Fruit fly (Drosophila melanogaster) whole organism, adult: ENCODE data around the gene CG33333.

Experiments used
- CG11617 ChIP-seq: fragments of 200-800 bp; sonication (Bioruptor generic); optimal IDR thresholded peaks from 2 replicates; lab custom pipeline; 2017; ENCODE audit warnings: mild to moderate bottlenecking, missing biosample characterization, missing genetic modification reagents, missing genetic modification characterization
- CG12768 ChIP-seq: fragments of 200-800 bp; sonication (Bioruptor generic); optimal IDR thresholded peaks from 2 replicates; lab custom pipeline; 2017; ENCODE audit warnings: missing biosample characterization, missing genetic modification characterization, mild to moderate bottlenecking, moderate library complexity, missing genetic modification reagents
- CG14711 ChIP-seq: fragments of 200-800 bp; sonication (Bioruptor generic); optimal IDR thresholded peaks from 2 replicates; lab custom pipeline; 2018; ENCODE audit warnings: missing biosample characterization, mild to moderate bottlenecking, missing genetic modification characterization, moderate library complexity
- CG1620 ChIP-seq: fragments of 200-800 bp; sonication (Bioruptor generic); optimal IDR thresholded peaks from 2 replicates; lab custom pipeline; 2016; ENCODE audit warnings: missing biosample characterization, missing genetic modification characterization
- CG33017 ChIP-seq: fragments of 200-800 bp; sonication (Bioruptor generic); optimal IDR thresholded peaks from 2 replicates; lab custom pipeline; 2018; ENCODE audit warnings: missing biosample characterization, mild to moderate bottlenecking, missing genetic modification characterization, moderate library complexity
- CG5204 ChIP-seq: fragments of 200-800 bp; sonication (Bioruptor generic); optimal IDR thresholded peaks from 2 replicates; lab custom pipeline; 2016; ENCODE audit warnings: missing biosample characterization, missing genetic modification characterization
- CG7045 ChIP-seq: fragments of 200-800 bp; sonication (Bioruptor generic); optimal IDR thresholded peaks from 2 replicates; lab custom pipeline; 2017; ENCODE audit warnings: missing biosample characterization, mild to moderate bottlenecking, missing genetic modification characterization
- CG7101 ChIP-seq: fragments of 200-800 bp; sonication (Bioruptor generic); optimal IDR thresholded peaks from 2 replicates; lab custom pipeline; 2018; ENCODE audit warnings: missing biosample characterization, mild to moderate bottlenecking, missing genetic modification characterization, moderate library complexity
- Clk ChIP-seq: fragments of 200-800 bp; sonication (Bioruptor generic); optimal IDR thresholded peaks from 2 replicates; lab custom pipeline; 2017; ENCODE audit warnings: missing biosample characterization, missing genetic modification characterization
- Crg-1 ChIP-seq: fragments of 200-800 bp; sonication (Bioruptor generic); optimal IDR thresholded peaks from 2 replicates; lab custom pipeline; 2016; ENCODE audit warnings: missing biosample characterization, missing genetic modification characterization
- Hr96 ChIP-seq: fragments of 200-800 bp; sonication (Bioruptor generic); optimal IDR thresholded peaks from 2 replicates; lab custom pipeline; 2016; ENCODE audit warnings: missing biosample characterization, missing genetic modification characterization
- Mnt ChIP-seq: fragments of 200-800 bp; sonication (Bioruptor generic); optimal IDR thresholded peaks from 2 replicates; lab custom pipeline; 2016; ENCODE audit warnings: missing biosample characterization, mild to moderate bottlenecking, missing genetic modification characterization
- bab1 ChIP-seq: fragments of 200-800 bp; sonication (Bioruptor generic); optimal IDR thresholded peaks from 3 replicates; lab custom pipeline; 2019; ENCODE audit warnings: missing biosample characterization, mild to moderate bottlenecking, missing genetic modification characterization, moderate library complexity
- cic ChIP-seq: fragments of 200-800 bp; sonication (Bioruptor generic); optimal IDR thresholded peaks from 2 replicates; lab custom pipeline; 2017; ENCODE audit warnings: missing biosample characterization, mild to moderate bottlenecking, missing genetic modification characterization, moderate library complexity
- cnc ChIP-seq, 2 experiments: fragments of >200 bp; optimal IDR thresholded peaks; 2 replicates each; lab custom pipeline; 2017
- kay ChIP-seq: fragments of 200-800 bp; sonication (Bioruptor generic); peaks from one replicate; lab custom pipeline; 2016; ENCODE audit warnings: missing biosample characterization, missing genetic modification characterization, borderline replicate concordance
- ovo ChIP-seq: fragments of 200-800 bp; sonication (Bioruptor generic); optimal IDR thresholded peaks from 2 replicates; lab custom pipeline; 2016; ENCODE audit warnings: missing biosample characterization, missing genetic modification characterization
- pad ChIP-seq: fragments of 200-800 bp; sonication (Bioruptor generic); optimal IDR thresholded peaks from 3 replicates; lab custom pipeline; 2017; ENCODE audit warnings: missing biosample characterization, missing genetic modification characterization, mild to moderate bottlenecking, moderate library complexity, missing genetic modification reagents
- tj ChIP-seq: fragments of 200-800 bp; sonication (Bioruptor generic); optimal IDR thresholded peaks from 3 replicates; lab custom pipeline; 2017; ENCODE audit warnings: missing biosample characterization, mild to moderate bottlenecking, missing genetic modification characterization, moderate library complexity
- toe ChIP-seq: fragments of 200-800 bp; sonication (Bioruptor generic); optimal IDR thresholded peaks from 2 replicates; lab custom pipeline; 2016; ENCODE audit warnings: missing biosample characterization, missing genetic modification characterization

CG33333 gene

DNA sequence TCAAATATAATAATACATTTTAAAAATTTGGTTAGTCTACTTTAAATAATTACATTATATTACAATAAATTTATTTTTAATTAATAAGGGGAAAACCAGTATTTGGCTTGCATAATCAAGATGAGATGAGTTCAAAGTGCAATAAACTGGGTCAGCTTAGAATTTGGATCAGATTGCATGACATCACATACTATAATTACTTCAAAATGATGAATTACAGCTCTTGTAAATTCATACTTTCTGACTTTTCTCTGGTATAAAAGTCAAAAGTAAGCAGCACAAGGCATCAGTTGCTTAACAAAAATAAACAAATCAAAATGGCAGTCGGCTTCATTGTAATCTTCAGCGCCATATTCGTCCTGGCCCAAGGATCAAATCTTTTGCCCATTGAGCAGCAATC, at the start of gene CG33333:
Gene CG33333 (plus strand): TSS at position 301 of the 400 bp plus-strand sequence.
- no peak for TF ChIP-seq CG7101 (tag; lab: Kevin White, UChicago)
- TF ChIP-seq Mnt: no peak
- TF ChIP-seq pad (GFP tag; lab: Kevin White, UChicago): no peak
- TF ChIP-seq CG5204 (GFP tag; lab: Kevin White, UChicago): no peak
- TF ChIP-seq tj (GFP tag; lab: Kevin White, UChicago): no peak
- TF ChIP-seq toe (GFP tag; lab: Kevin White, UChicago): no peak
- TF ChIP-seq CG7045 (GFP tag; lab: Kevin White, UChicago): no peak
- TF ChIP-seq cic (GFP tag; lab: Kevin White, UChicago): no peak
- no peak for TF ChIP-seq Hr96 (GFP tag; lab: Kevin White, UChicago)
- TF ChIP-seq bab1 (GFP tag; lab: Kevin White, UChicago): no peak
- TF ChIP-seq Crg-1: no peak
- TF ChIP-seq Clk: no peak
- no peak for TF ChIP-seq CG1620
- no peak for TF ChIP-seq CG11617 (GFP tag; lab: Kevin White, UChicago)

DNA sequence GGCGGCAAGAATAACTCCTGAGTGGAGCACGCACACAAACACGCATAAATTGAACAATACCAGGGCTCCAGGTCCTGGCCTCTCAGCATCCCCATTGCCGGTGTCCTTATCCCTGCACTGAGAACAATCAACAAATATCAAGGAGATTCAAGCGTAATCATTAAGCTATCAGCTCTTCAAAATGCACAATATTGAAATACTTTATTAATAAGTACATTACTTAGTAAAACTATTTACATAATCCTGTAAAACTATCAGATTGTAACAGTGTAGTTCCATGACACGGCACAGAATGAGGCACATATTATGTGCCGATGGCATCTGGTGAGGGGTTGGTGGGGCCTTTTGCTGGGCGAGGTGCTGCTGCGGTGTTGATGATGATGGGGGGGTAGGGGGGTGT, 46.2 kb upstream of the CG33333 start:
- TF ChIP-seq CG1620: no peak
- TF ChIP-seq CG7045 (GFP tag; lab: Kevin White, UChicago): no peak
- TF ChIP-seq bab1 (GFP tag; lab: Kevin White, UChicago): no peak
- no peak for TF ChIP-seq cnc (optimal IDR thresholded peaks at IDR 0.05; lab: Kevin White, UChicago)
- TF ChIP-seq pad (GFP tag; lab: Kevin White, UChicago): no peak
- TF ChIP-seq CG14711 (tag; lab: Kevin White, UChicago): no peak
- no peak for TF ChIP-seq cic (GFP tag; lab: Kevin White, UChicago)
- TF ChIP-seq Mnt: no peak
- no peak for TF ChIP-seq kay (GFP tag; lab: Kevin White, UChicago)
- no peak for TF ChIP-seq CG12768 (GFP tag; lab: Kevin White, UChicago)
- no peak for TF ChIP-seq CG5204 (GFP tag; lab: Kevin White, UChicago)

DNA sequence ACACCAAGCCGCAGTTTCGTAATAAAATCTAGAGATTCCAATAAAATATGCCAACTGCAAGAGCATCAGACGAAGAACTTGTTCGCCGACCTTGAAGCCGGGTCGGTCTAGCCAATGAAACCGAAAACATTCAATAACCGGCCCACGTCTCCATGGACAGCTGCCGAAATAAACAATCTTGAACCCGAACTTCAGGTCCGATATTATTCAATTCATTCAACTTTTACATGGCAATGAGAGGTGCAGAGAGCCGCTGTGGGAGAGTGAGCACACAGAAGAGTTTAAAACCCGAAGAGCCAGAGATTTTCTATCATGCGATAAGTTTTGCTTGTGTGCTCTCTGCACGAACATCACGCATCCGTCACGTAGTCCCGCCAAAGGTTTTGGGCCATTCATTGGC, 39.8 kb upstream of the CG33333 start:
- TF ChIP-seq CG7045 (GFP tag; lab: Kevin White, UChicago) (no peak), Clk (no peak), CG12768 (GFP tag; lab: Kevin White, UChicago) (no peak), Crg-1 (no peak), CG11617 (GFP tag; lab: Kevin White, UChicago) (no peak), Mnt (no peak), CG5204 (GFP tag; lab: Kevin White, UChicago) (no peak), toe (GFP tag; lab: Kevin White, UChicago) (no peak), Hr96 (GFP tag; lab: Kevin White, UChicago) (no peak), tj (GFP tag; lab: Kevin White, UChicago) (no peak), CG14711 (tag; lab: Kevin White, UChicago) (no peak), pad (GFP tag; lab: Kevin White, UChicago) (no peak), bab1 (GFP tag; lab: Kevin White, UChicago) (no peak), kay (GFP tag; lab: Kevin White, UChicago) (no peak), ovo (GFP tag; lab: Kevin White, UChicago) (no peak), cnc (optimal IDR thresholded peaks at IDR 0.05; lab: Kevin White, UChicago) (no peak), CG33017 (tag; lab: Kevin White, UChicago) (no peak), cic (GFP tag; lab: Kevin White, UChicago) (no peak), CG7101 (tag; lab: Kevin White, UChicago) (no peak)

DNA sequence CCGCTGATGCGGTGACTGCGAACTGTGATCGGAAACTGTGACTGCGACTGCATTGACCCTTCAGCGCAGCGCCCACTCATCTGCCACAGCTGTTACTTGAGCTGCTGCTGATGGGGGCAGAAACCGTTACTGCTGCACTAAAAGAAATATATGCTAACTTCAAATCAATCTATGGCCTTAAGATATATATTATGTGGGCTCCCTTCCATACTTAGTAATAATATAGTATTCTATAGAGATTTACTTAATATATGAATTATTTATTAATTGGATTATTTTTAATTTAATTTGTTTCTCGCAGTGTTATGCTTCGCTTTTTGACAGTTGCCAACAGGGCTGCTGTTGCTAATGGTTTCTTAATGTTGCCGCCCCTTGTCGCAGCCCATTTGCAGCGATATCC, 38.2 kb upstream of the CG33333 start:
- TF ChIP-seq tj (GFP tag; lab: Kevin White, UChicago) (no peak), CG7045 (GFP tag; lab: Kevin White, UChicago) (no peak), CG1620 (no peak), bab1 (GFP tag; lab: Kevin White, UChicago) (no peak), ovo (GFP tag; lab: Kevin White, UChicago) (no peak), kay (GFP tag; lab: Kevin White, UChicago) (no peak), CG33017 (tag; lab: Kevin White, UChicago) (no peak)

DNA sequence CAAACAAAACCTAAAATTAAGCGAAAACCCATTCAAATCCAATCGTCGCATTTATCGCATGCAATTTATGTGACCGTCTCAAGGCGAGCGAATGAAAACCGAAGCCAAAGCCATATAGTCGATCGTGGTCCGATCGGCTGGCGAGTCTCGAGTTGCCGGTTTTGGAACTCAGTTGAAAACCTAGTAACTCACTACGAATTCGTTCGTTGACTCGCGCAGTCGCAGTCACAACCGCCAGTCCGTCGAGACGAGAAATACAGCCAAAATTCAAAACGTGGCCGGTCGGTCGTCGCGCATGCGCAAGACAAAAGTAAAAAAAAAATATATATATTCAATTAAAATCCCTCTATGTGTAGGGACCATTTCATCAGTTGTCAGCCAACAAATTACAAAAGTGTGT, 37.5 kb upstream of the CG33333 start, which contains the start of gene lute:
Gene lute (plus strand): TSS at position 203 of the 400 bp plus-strand sequence.
- TF ChIP-seq CG12768 (GFP tag; lab: Kevin White, UChicago): no peak
- TF ChIP-seq kay (GFP tag; lab: Kevin White, UChicago): peak; percentile 56
- TF ChIP-seq tj (GFP tag; lab: Kevin White, UChicago): peak; percentile 44

DNA sequence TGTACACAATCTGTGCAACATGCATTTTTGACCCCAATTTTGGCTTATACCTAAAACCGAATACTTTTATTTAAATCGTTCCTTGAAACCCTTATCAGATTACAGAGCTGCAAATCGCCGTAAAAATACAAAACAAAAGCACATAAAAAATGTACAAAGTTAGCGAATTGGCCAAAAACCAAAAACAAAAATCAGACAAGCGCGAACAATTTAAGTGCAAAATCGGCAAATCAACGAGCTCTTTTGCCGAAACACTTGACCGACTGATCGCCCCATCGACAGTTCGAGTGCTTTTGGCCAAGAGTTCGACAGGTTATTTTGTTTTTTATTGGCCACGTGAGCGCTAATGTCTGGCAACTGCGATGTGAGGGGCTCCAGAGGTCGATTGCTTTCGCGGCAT, 35.4 kb upstream of the CG33333 start:
- TF ChIP-seq CG11617 (GFP tag; lab: Kevin White, UChicago) (no peak), cic (GFP tag; lab: Kevin White, UChicago) (no peak), tj (GFP tag; lab: Kevin White, UChicago) (peak; percentile 92), CG12768 (GFP tag; lab: Kevin White, UChicago) (no peak), toe (GFP tag; lab: Kevin White, UChicago) (no peak)
